Fruit fly (Drosophila melanogaster) Kc167 (cell line): ENCODE data around the gene crp.

ENCODE experiments used
- Myc ChIP-seq: fragments of >200 bp; optimal IDR thresholded peaks from 2 replicates; lab custom pipeline; 2017; ENCODE audit warnings: missing external identifiers
- Sin3A ChIP-seq: fragments of >200 bp; optimal IDR thresholded peaks from 2 replicates; lab custom pipeline; 2018; ENCODE audit warnings: missing external identifiers
- h ChIP-seq: fragments of >200 bp; optimal IDR thresholded peaks from 3 replicates; lab custom pipeline; 2018; ENCODE audit warnings: missing external identifiers
- insv ChIP-seq: fragments of >200 bp; optimal IDR thresholded peaks from 3 replicates; lab custom pipeline; 2018; ENCODE audit warnings: missing external identifiers
- psq ChIP-seq: fragments of >200 bp; optimal IDR thresholded peaks from 2 replicates; lab custom pipeline; 2017; ENCODE audit warnings: missing external identifiers
- ttk ChIP-seq: sonication (Bioruptor generic); optimal IDR thresholded peaks from 2 replicates; lab custom pipeline; 2017; ENCODE audit warnings: missing external identifiers

- TF ChIP-seq Sin3A (lab: Kevin White, UChicago): no peak
- TF ChIP-seq h (lab: Kevin White, UChicago): no peak
- no peak for TF ChIP-seq psq (lab: Kevin White, UChicago)
- no peak for TF ChIP-seq insv
- no peak for TF ChIP-seq Myc (lab: Kevin White, UChicago)
- TF ChIP-seq ttk (lab: Kevin White, UChicago): no peak
Observed at dm6 chr2L:16251598-16252131, 35.9 kb downstream of the crp start, which contains the start of gene CG46309.
